Worm (Caenorhabditis elegans): ENCODE data around the gene F41C6.7.

Gene F41C6.7

DNA sequence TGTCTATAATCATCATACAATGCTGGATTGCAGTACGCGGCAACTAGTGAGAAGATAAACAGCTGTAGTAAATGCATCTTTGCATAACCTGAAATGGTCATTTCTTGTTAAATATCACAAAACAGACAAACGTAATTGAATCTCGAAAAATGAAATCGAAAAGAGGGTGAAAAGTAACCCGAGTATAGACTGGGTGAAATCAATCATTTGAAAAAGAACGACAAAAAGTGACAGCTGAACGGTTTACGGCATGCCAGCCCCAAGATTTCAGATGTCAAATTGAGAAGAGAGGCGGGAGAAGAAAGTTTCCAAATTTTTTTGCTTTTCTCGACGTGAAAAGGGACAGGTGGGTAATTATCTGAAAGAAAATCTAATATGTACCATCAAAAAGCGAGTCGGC, 14.8 kb upstream of the F41C6.7 start, which contains the start of gene F14B8.4:
Gene F14B8.4, minus strand, starts transcription at position 101 of the 400 bp plus-strand sequence.
- TF ChIP-seq lin-15B (tag; optimal IDR thresholded peaks at IDR 0.05) (no peak), zip-2 (tag; optimal IDR thresholded peaks at IDR 0.05) (no peak), unc-62 (GFP tag; optimal IDR thresholded peaks at IDR 0.05 in 1 of 2) (peak in 1 of 2 experiments; percentile 98), unc-62 (tag; optimal IDR thresholded peaks at IDR 0.05) (no peak), saeg-2 (GFP tag; IDR thresholded peaks at IDR 0.05) (no peak)

DNA sequence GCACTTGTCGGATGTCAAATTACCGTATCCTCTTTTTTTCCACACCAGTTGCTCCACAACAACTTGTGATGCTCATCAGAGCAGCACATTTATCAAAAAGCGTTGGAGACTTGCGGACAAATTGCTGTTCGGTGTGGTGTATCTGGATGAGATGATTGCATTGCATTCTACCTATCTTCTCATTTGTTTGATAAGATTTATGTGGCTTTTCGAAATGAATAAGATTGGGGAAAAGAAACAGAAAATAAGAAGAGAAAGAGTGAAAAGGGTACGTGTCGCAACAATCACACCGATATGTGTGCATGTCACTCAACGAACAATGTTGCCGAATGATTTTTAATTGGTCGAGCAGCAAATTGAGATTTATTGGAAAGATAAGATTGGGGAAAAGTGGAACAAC, 9.0 kb upstream of the F41C6.7 start:
- TF ChIP-seq mxl-2 (GFP tag; conservative IDR thresholded peaks at IDR 0.05): no peak
- TF ChIP-seq daf-19 (GFP tag; conservative IDR thresholded peaks at IDR 0.05): no peak
- TF ChIP-seq daf-16 (GFP tag; optimal IDR thresholded peaks at IDR 0.05): peak in 1 of 2 experiments; percentile 36
- TF ChIP-seq daf-16 (tag; optimal IDR thresholded peaks at IDR 0.05): no peak
- TF ChIP-seq nhr-11 (tag; optimal IDR thresholded peaks at IDR 0.05): peak; percentile 50
- no peak for TF ChIP-seq ceh-62 (tag; optimal IDR thresholded peaks at IDR 0.05)
- no peak for TF ChIP-seq aha-1 (tag)
- TF ChIP-seq unc-62 (GFP tag; optimal IDR thresholded peaks at IDR 0.05 in 1 of 2): peak in 1 of 2 experiments; percentile 82
- no peak for TF ChIP-seq unc-62 (tag; optimal IDR thresholded peaks at IDR 0.05)

DNA sequence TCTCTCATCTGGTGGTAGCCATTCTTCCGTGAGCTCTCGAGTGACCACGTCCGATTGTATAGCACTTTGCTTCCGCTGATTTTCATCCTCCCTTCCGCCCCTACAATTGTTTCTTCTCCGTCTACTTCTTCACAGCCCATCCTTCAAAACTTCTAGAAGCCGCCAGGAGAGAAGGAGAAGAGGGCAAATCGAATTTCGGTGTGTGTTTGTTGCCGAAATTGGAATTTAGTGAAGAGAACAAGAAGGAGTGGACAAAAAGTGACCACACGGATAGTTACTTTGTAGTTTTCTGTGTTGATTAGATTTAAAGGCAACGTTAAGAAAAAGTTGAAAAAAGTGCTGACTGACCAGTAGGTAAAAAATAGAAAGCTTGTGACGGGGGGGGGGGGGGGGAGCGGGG, 8.0 kb upstream of the F41C6.7 start:
- TF ChIP-seq nhr-111 (GFP tag; optimal IDR thresholded peaks at IDR 0.05): no peak
- TF ChIP-seq spr-3 (GFP tag; optimal IDR thresholded peaks at IDR 0.05): no peak
- TF ChIP-seq lin-39 (tag; optimal IDR thresholded peaks at IDR 0.05): no peak
- no peak for TF ChIP-seq R02D3.7 (tag; optimal IDR thresholded peaks at IDR 0.05)
- no peak for TF ChIP-seq skn-1 (tag; optimal IDR thresholded peaks at IDR 0.05)
- no peak for TF ChIP-seq Y105C5A.15 (GFP tag; IDR thresholded peaks at IDR 0.05)
- no peak for TF ChIP-seq madf-5 (GFP tag; IDR thresholded peaks at IDR 0.05)
- no peak for TF ChIP-seq pqm-1 (tag; optimal IDR thresholded peaks at IDR 0.05)
- no peak for TF ChIP-seq cey-2 (tag; optimal IDR thresholded peaks at IDR 0.05; ENCODE audit: borderline replicate concordance, insufficient read depth)
- no peak for TF ChIP-seq nhr-41 (GFP tag; IDR thresholded peaks at IDR 0.05)
- TF ChIP-seq saeg-2 (GFP tag; IDR thresholded peaks at IDR 0.05): no peak
- no peak for TF ChIP-seq ceh-28 (tag; optimal IDR thresholded peaks at IDR 0.05)
- no peak for TF ChIP-seq F37D6.2 (tag; optimal IDR thresholded peaks at IDR 0.05)
- TF ChIP-seq mep-1 (tag; optimal IDR thresholded peaks at IDR 0.05): no peak
- TF ChIP-seq hlh-11 (tag; optimal IDR thresholded peaks at IDR 0.05): no peak
- no peak for TF ChIP-seq dmd-8 (GFP tag; IDR thresholded peaks at IDR 0.05)
- no peak for TF ChIP-seq daf-8 (GFP tag; IDR thresholded peaks at IDR 0.05)
- no peak for TF ChIP-seq tra-1 (GFP tag; IDR thresholded peaks at IDR 0.05)

DNA sequence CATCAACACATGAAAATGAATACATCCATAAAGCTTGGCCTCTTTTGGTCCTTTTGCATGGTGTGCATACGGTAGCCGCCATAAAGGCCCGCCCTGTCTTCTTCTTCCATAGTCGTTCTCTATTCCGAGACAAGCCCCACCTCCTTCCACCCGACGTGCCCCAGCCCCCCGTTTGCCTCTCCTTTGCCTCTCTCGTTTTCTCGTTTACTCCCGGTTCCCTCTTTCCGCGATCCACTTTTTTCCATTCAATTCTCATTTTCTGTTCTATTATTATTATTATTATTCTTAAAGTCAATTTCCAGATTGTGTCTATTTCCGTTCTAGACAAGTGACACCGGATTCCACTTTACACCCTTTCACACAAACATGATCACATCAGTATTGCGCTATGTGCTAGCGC, 4.3 kb upstream of the F41C6.7 start, which contains the start of gene unc-6:
Gene unc-6, plus strand, starts transcription at position 301 of the 400 bp plus-strand sequence.
- TF ChIP-seq ztf-7 (tag; optimal IDR thresholded peaks at IDR 0.05) (no peak), duxl-1 (tag; optimal IDR thresholded peaks at IDR 0.05; ENCODE audit: poor library complexity) (no peak), daf-8 (GFP tag; IDR thresholded peaks at IDR 0.05) (no peak), nhr-237 (tag; optimal IDR thresholded peaks at IDR 0.05) (no peak), ZK337.2 (GFP tag; IDR thresholded peaks at IDR 0.05) (no peak), dmd-6 (GFP tag; IDR thresholded peaks at IDR 0.05) (no peak), dpl-1 (GFP tag; optimal IDR thresholded peaks at IDR 0.05) (no peak), egl-43 (GFP tag; IDR thresholded peaks at IDR 0.05) (no peak), ceh-32 (tag; optimal IDR thresholded peaks at IDR 0.05; ENCODE audit: poor library complexity) (no peak), hmg-1.1 (GFP tag; IDR thresholded peaks at IDR 0.05) (no peak), unc-39 (tag; optimal IDR thresholded peaks at IDR 0.05) (no peak), hlh-11 (tag; optimal IDR thresholded peaks at IDR 0.05) (no peak), snpc-4 (tag; optimal IDR thresholded peaks at IDR 0.05) (no peak), F37D6.2 (tag; optimal IDR thresholded peaks at IDR 0.05) (no peak), F26F4.8 (GFP tag; conservative IDR thresholded peaks at IDR 0.05) (no peak)

Measured in whole organism, L4 larva.